Worm (Caenorhabditis elegans) whole organism, young adult: ENCODE data around the gene acr-2.

Experiments used
- B0336.3 ChIP-seq: fragments of 200-800 bp; sonication (Bioruptor generic); IDR thresholded peaks from 2 replicates; pipeline ENCODE4 v1.3.6; 2022; ENCODE audit warnings: missing genetic modification characterization, missing compliant biosample characterization
- C06A6.2 ChIP-seq: fragments of 200-800 bp; sonication (Bioruptor generic); conservative IDR thresholded peaks from 2 replicates; pipeline ENCODE4 v1.3.6; 2022; ENCODE audit warnings: missing genetic modification characterization, missing compliant biosample characterization
- F10E7.11 ChIP-seq: sonication (generic microtip); optimal IDR thresholded peaks from 2 replicates; lab custom pipeline; 2017; ENCODE audit warnings: mild to moderate bottlenecking, missing genetic modification characterization, moderate library complexity, missing compliant biosample characterization
- F22D6.2 ChIP-seq: sonication (generic microtip); optimal IDR thresholded peaks from 2 replicates; lab custom pipeline; 2016; ENCODE audit warnings: mild to moderate bottlenecking, missing genetic modification characterization, missing compliant biosample characterization
- F39B2.1 ChIP-seq: fragments of 200-800 bp; sonication (Bioruptor generic); IDR thresholded peaks from 2 replicates; pipeline ENCODE4 v1.3.6; 2022; ENCODE audit warnings: missing genetic modification reagents, missing genetic modification characterization, missing compliant biosample characterization
- K11D2.4 ChIP-seq: fragments of 200-800 bp; sonication (Bioruptor generic); IDR thresholded peaks from 2 replicates; pipeline ENCODE4 v1.3.6; 2022; ENCODE audit warnings: missing genetic modification reagents, missing genetic modification characterization, missing compliant biosample characterization
- T07F8.4 ChIP-seq: sonication (generic microtip); optimal IDR thresholded peaks from 2 replicates; lab custom pipeline; 2016; ENCODE audit warnings: mild to moderate bottlenecking, missing genetic modification characterization, moderate library complexity, missing compliant biosample characterization
- Y53F4B.3 ChIP-seq: fragments of 200-800 bp; sonication (Bioruptor generic); IDR thresholded peaks from 2 replicates; pipeline ENCODE4 v1.3.6; 2022; ENCODE audit warnings: missing genetic modification reagents, missing genetic modification characterization, missing compliant biosample characterization
- Y53G8AR.9 ChIP-seq: fragments of 200-800 bp; sonication (Bioruptor generic); conservative IDR thresholded peaks from 2 replicates; pipeline ENCODE4 v1.3.6; 2022; ENCODE audit warnings: missing genetic modification reagents, missing genetic modification characterization, missing compliant biosample characterization
- Y95B8A.8 ChIP-seq: fragments of 200-800 bp; sonication (Bioruptor generic); IDR thresholded peaks from 2 replicates; pipeline ENCODE4 v1.3.6; 2022; ENCODE audit warnings: missing genetic modification reagents, missing genetic modification characterization, missing compliant biosample characterization
- ZK185.1 ChIP-seq: sonication (generic microtip); optimal IDR thresholded peaks from 2 replicates; lab custom pipeline; 2016; ENCODE audit warnings: mild to moderate bottlenecking, missing genetic modification characterization, missing compliant biosample characterization; ENCODE audit not compliant: poor library complexity, severe bottlenecking
- ama-1 ChIP-seq, 3 experiments: fragments of 150-350 bp in 1 of 3; sonication (generic microtip) in 2 of 3; optimal IDR thresholded peaks; 2 replicates each; lab custom pipeline; 2014 to 2018; ENCODE audit warnings: missing biosample characterization in 2 of 3, missing genetic modification characterization in 2 of 3, missing genetic modification reagents in 2 of 3
- aptf-2 ChIP-seq: fragments of 200-800 bp; sonication (Bioruptor generic); conservative IDR thresholded peaks from 2 replicates; pipeline ENCODE4 v1.3.6; 2022; ENCODE audit warnings: missing genetic modification reagents, missing genetic modification characterization, missing compliant biosample characterization
- atf-7 ChIP-seq: sonication (generic microtip); optimal IDR thresholded peaks from 2 replicates; lab custom pipeline; 2017; ENCODE audit warnings: mild to moderate bottlenecking, missing genetic modification characterization, missing compliant biosample characterization
- bed-1 ChIP-seq: fragments of 200-800 bp; sonication (Bioruptor generic); IDR thresholded peaks from 2 replicates; pipeline ENCODE4 v1.3.6; 2022; ENCODE audit warnings: missing genetic modification reagents, missing genetic modification characterization, missing compliant biosample characterization
- bed-2 ChIP-seq: fragments of 200-800 bp; sonication (Bioruptor generic); IDR thresholded peaks from 2 replicates; pipeline ENCODE4 v1.3.6; 2022; ENCODE audit warnings: missing genetic modification reagents, missing genetic modification characterization, missing compliant biosample characterization
- ccch-3 ChIP-seq: fragments of 200-800 bp; sonication (Bioruptor generic); optimal IDR thresholded peaks from 2 replicates; lab custom pipeline; 2018; ENCODE audit warnings: mild to moderate bottlenecking, missing genetic modification characterization, missing compliant biosample characterization
- cebp-2 ChIP-seq: fragments of 200-800 bp; sonication (Bioruptor generic); IDR thresholded peaks from 2 replicates; pipeline ENCODE4 v1.3.6; 2022; ENCODE audit warnings: missing genetic modification characterization, missing compliant biosample characterization
- ceh-27 ChIP-seq: fragments of 200-800 bp; sonication (Bioruptor generic); optimal IDR thresholded peaks from 2 replicates; lab custom pipeline; 2018; ENCODE audit warnings: mild to moderate bottlenecking, missing genetic modification characterization, moderate library complexity, missing compliant biosample characterization
- ceh-79 ChIP-seq: sonication (generic microtip); optimal IDR thresholded peaks from 2 replicates; lab custom pipeline; 2017; ENCODE audit warnings: mild to moderate bottlenecking, missing genetic modification characterization, missing compliant biosample characterization
- ceh-91 ChIP-seq: fragments of 200-800 bp; sonication (Bioruptor generic); IDR thresholded peaks from 2 replicates; pipeline ENCODE4 v1.3.6; 2022; ENCODE audit warnings: missing genetic modification reagents, missing genetic modification characterization, missing compliant biosample characterization
- dpff-1 ChIP-seq: sonication (generic microtip); optimal IDR thresholded peaks from 2 replicates; lab custom pipeline; 2017; ENCODE audit warnings: mild to moderate bottlenecking, missing genetic modification characterization, missing compliant biosample characterization
- egl-44 ChIP-seq: fragments of 200-800 bp; sonication (Bioruptor generic); IDR thresholded peaks from 2 replicates; pipeline ENCODE4 v1.3.6; 2022; ENCODE audit warnings: missing genetic modification reagents, missing genetic modification characterization, missing compliant biosample characterization
- ekl-4 ChIP-seq: fragments of 200-800 bp; sonication (Bioruptor generic); IDR thresholded peaks from 2 replicates; pipeline ENCODE4 v1.3.6; 2022; ENCODE audit warnings: missing genetic modification reagents, missing genetic modification characterization, missing compliant biosample characterization
- hmg-1.2 ChIP-seq: fragments of 200-800 bp; sonication (Bioruptor generic); IDR thresholded peaks from 2 replicates; pipeline ENCODE4 v1.3.6; 2022; ENCODE audit warnings: missing genetic modification reagents, missing genetic modification characterization, missing compliant biosample characterization
- hmg-20 ChIP-seq: fragments of 200-800 bp; sonication (Bioruptor generic); IDR thresholded peaks from 2 replicates; pipeline ENCODE4 v1.3.6; 2022; ENCODE audit warnings: missing genetic modification reagents, missing genetic modification characterization, missing compliant biosample characterization
- hsf-1 ChIP-seq: fragments of 200-800 bp; sonication (Bioruptor generic); IDR thresholded peaks from 2 replicates; pipeline ENCODE4 v1.3.6; 2022; ENCODE audit warnings: missing genetic modification reagents, missing genetic modification characterization, missing compliant biosample characterization
- lag-1 ChIP-seq: fragments of 200-800 bp; sonication (Bioruptor generic); IDR thresholded peaks from 2 replicates; pipeline ENCODE4 v1.3.6; 2022; ENCODE audit warnings: missing genetic modification reagents, missing genetic modification characterization, missing compliant biosample characterization
- let-526 ChIP-seq: fragments of 200-800 bp; sonication (Bioruptor generic); IDR thresholded peaks from 2 replicates; pipeline ENCODE4 v1.3.6; 2022; ENCODE audit warnings: missing genetic modification reagents, missing genetic modification characterization, missing compliant biosample characterization
- let-607 ChIP-seq, 2 experiments: fragments of 200-800 bp in 1 of 2; sonication (Bioruptor generic) in 1 of 2; sonication (generic microtip) in 1 of 2; optimal IDR thresholded peaks; 2 replicates each; lab custom pipeline; 2016 to 2018; ENCODE audit warnings: mild to moderate bottlenecking in 2 of 2, missing compliant biosample characterization in 2 of 2, missing genetic modification characterization in 2 of 2, moderate library complexity in 2 of 2, missing genotype in 1 of 2
- lin-26 ChIP-seq: fragments of 200-800 bp; sonication (Bioruptor generic); IDR thresholded peaks from 2 replicates; pipeline ENCODE4 v1.3.6; 2022; ENCODE audit warnings: missing genetic modification reagents, missing genetic modification characterization, missing compliant biosample characterization
- lin-35 ChIP-seq, 3 experiments: fragments of 150-350 bp in 2 of 3; sonication (generic microtip) in 1 of 3; optimal IDR thresholded peaks; 2 replicates each; lab custom pipeline; 2014 to 2018; ENCODE audit warnings: missing biosample characterization in 3 of 3, missing genetic modification characterization in 3 of 3, missing genetic modification reagents in 3 of 3
- lin-40 ChIP-seq: sonication (generic microtip); optimal IDR thresholded peaks from 2 replicates; lab custom pipeline; 2016; ENCODE audit warnings: missing genetic modification characterization, mild to moderate bottlenecking, missing compliant biosample characterization, missing genotype, missing genetic modification reagents
- lir-1 ChIP-seq: fragments of 200-800 bp; sonication (Bioruptor generic); conservative IDR thresholded peaks from 2 replicates; pipeline ENCODE4 v1.3.6; 2022; ENCODE audit warnings: missing genetic modification reagents, missing genetic modification characterization, missing compliant biosample characterization
- madf-10 ChIP-seq: sonication (generic microtip); optimal IDR thresholded peaks from 2 replicates; lab custom pipeline; 2016; ENCODE audit warnings: mild to moderate bottlenecking, missing genetic modification characterization, missing compliant biosample characterization
- nfya-2 ChIP-seq: fragments of 200-800 bp; sonication (Bioruptor generic); IDR thresholded peaks from 2 replicates; pipeline ENCODE4 v1.3.6; 2022; ENCODE audit warnings: missing genetic modification reagents, missing genetic modification characterization, missing compliant biosample characterization
- sea-2 ChIP-seq: fragments of 200-800 bp; sonication (Bioruptor generic); IDR thresholded peaks from 2 replicates; pipeline ENCODE4 v1.3.6; 2022; ENCODE audit warnings: missing genetic modification characterization, missing compliant biosample characterization
- snpc-1.3 ChIP-seq: sonication (generic microtip); optimal IDR thresholded peaks from 2 replicates; lab custom pipeline; 2017; ENCODE audit warnings: missing genetic modification characterization, mild to moderate bottlenecking, missing compliant biosample characterization, antibody characterized with exemption, moderate library complexity, missing genotype, missing genetic modification reagents; ENCODE audit not compliant: insufficient read depth
- somi-1 ChIP-seq: fragments of 200-800 bp; sonication (Bioruptor generic); optimal IDR thresholded peaks from 2 replicates; lab custom pipeline; 2018; ENCODE audit warnings: mild to moderate bottlenecking, missing genetic modification characterization, missing compliant biosample characterization
- unc-62 ChIP-seq: fragments of 150-350 bp; optimal IDR thresholded peaks from 2 replicates; lab custom pipeline; 2014; ENCODE audit warnings: missing biosample characterization, missing genetic modification reagents, missing genetic modification characterization
- zfh-2 ChIP-seq: fragments of 200-800 bp; sonication (Bioruptor generic); conservative IDR thresholded peaks from 2 replicates; pipeline ENCODE4 v1.3.6; 2022; ENCODE audit warnings: missing genetic modification reagents, missing genetic modification characterization, missing compliant biosample characterization
- ztf-18 ChIP-seq: sonication (generic microtip); optimal IDR thresholded peaks from 2 replicates; lab custom pipeline; 2016; ENCODE audit warnings: missing genotype, mild to moderate bottlenecking, missing genetic modification characterization, missing compliant biosample characterization
- ztf-26 ChIP-seq: sonication (generic microtip); optimal IDR thresholded peaks from 2 replicates; lab custom pipeline; 2017; ENCODE audit warnings: missing genetic modification characterization, missing compliant biosample characterization

Gene acr-2

ce11 chrX:6740282-6740982 is 38.1 kb downstream of the acr-2 start:
- peak; percentile 24 for TF ChIP-seq ceh-27 (GFP tag; lab: Kevin White, UChicago)
- no peak for TF ChIP-seq madf-10
- peak in 1 of 3 experiments; percentile 8 for TF ChIP-seq lin-35 (GFP tag; optimal IDR thresholded peaks at IDR 0.05; lab: Kevin White, UChicago)
- no peak for TF ChIP-seq ama-1 (optimal IDR thresholded peaks at IDR 0.05; lab: Kevin White, UChicago)
- peak in 1 of 2 experiments; percentile 24 for TF ChIP-seq ama-1 (GFP tag; optimal IDR thresholded peaks at IDR 0.05; lab: Kevin White, UChicago)
- no peak for TF ChIP-seq sea-2 (GFP tag; lab: Robert Waterston, UW)
- peak; percentile 23 for TF ChIP-seq zfh-2 (GFP tag; lab: Robert Waterston, UW)

- TF ChIP-seq Y53G8AR.9 (GFP tag; lab: Robert Waterston, UW) (no peak), somi-1 (peak; percentile 36), hsf-1 (GFP tag; lab: Robert Waterston, UW) (peak; percentile 34; the same call in 1 of the 2 replicates), dpff-1 (tag; lab: Kevin White, UChicago) (no peak), nfya-2 (no peak), lir-1 (GFP tag; lab: Robert Waterston, UW) (no peak), egl-44 (GFP tag; lab: Robert Waterston, UW) (0 out of 2 replicates have a peak, but pooled peaks have one; percentile 31), ceh-91 (GFP tag; lab: Robert Waterston, UW) (no peak), let-526 (GFP tag; lab: Robert Waterston, UW) (peak; percentile 56; the same call in 1 of the 2 replicates), T07F8.4 (tag; lab: Kevin White, UChicago) (no peak), C06A6.2 (peak; percentile 52; the same call in 1 of the 2 replicates)
These were observed 38.6 kb downstream of the acr-2 start for ce11 chrX:6740983-6741365.

- TF ChIP-seq F22D6.2 (tag; lab: Kevin White, UChicago) (no peak), B0336.3 (GFP tag; lab: Robert Waterston, UW) (no peak), Y53G8AR.9 (GFP tag; lab: Robert Waterston, UW) (0 out of 2 replicates have a peak, but pooled peaks have one; percentile 27), bed-1 (GFP tag; lab: Robert Waterston, UW) (no peak), F10E7.11 (tag; lab: Kevin White, UChicago) (no peak), let-526 (GFP tag; lab: Robert Waterston, UW) (0 out of 2 replicates have a peak, but pooled peaks have one; percentile 4), ztf-18 (tag; lab: Kevin White, UChicago) (no peak), ceh-79 (tag; lab: Kevin White, UChicago) (no peak), ekl-4 (peak; percentile 16; the same call in 1 of the 2 replicates), hmg-20 (GFP tag; lab: Robert Waterston, UW) (no peak), F39B2.1 (no peak), Y53F4B.3 (GFP tag; lab: Robert Waterston, UW) (no peak), hmg-1.2 (GFP tag; lab: Robert Waterston, UW) (no peak), Y95B8A.8 (no peak), snpc-1.3 (tag; lab: Kevin White, UChicago) (no peak), lin-26 (peak; percentile 45; the same call in 1 of the 2 replicates), ztf-26 (tag; lab: Kevin White, UChicago) (no peak), lin-40 (tag; lab: Kevin White, UChicago) (no peak), cebp-2 (no peak), atf-7 (tag; lab: Kevin White, UChicago) (peak; percentile 22), ZK185.1 (tag; lab: Kevin White, UChicago) (peak; percentile 28), unc-62 (GFP tag; lab: Kevin White, UChicago) (peak; percentile 93), C06A6.2 (peak; percentile 67), let-607 (tag; optimal IDR thresholded peaks at IDR 0.05; lab: Kevin White, UChicago) (peak in 1 of 2 experiments; percentile 47), bed-2 (GFP tag; lab: Robert Waterston, UW) (no peak), lag-1 (GFP tag; lab: Robert Waterston, UW) (no peak), ccch-3 (GFP tag; lab: Kevin White, UChicago) (no peak), K11D2.4 (GFP tag; lab: Robert Waterston, UW) (peak; percentile 49; the same call in 1 of the 2 replicates), ceh-27 (GFP tag; lab: Kevin White, UChicago) (peak; percentile 26), aptf-2 (GFP tag; lab: Robert Waterston, UW) (no peak)
These were observed 39.2 kb downstream of the acr-2 start for ce11 chrX:6741532-6741931.
